Fruit fly (Drosophila melanogaster): ENCODE measurements around the gene lost.

Gene lost

DNA sequence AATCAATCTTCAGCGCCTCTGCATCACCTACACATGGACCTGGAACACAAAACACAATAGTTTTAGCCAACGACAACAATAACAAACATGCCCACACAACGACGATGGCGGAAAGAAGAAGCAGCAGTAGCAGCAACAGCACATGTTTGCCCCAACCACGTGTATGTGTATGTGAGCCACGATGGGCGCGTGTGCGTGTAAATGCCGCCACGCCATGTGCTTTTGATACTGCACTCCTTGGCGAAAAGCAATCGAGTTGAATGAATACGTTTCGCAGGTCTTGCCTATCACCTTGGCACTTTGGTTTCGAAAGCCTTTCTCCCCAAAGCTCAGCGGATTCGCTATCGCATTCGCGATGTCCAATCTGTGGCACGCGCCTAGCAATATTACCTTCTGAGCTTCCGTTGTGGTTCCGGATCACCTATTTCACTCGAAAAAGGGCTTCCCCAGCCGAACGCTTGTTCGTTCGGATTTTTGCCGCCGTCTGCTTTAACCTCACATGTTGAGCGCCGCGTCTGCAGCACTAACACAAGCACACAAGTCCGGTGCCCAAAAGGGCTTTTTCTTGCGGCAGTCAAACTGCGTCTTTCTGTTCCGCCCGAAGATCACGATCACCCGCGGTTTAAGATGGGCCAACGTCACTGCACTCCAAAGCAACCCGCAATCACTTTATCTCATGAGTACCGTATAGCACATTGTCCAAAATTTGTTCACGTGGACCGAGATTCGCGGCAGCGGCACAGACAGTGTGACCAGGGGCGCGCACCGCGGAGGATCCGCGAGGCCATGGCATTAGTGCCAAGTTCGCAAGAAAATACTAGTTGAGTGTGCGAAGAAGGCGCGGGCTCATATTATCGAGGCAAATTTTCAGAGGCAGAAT, 25.9 kb downstream of the lost start, which contains the start of gene srl (continued):
- TF ChIP-seq CG12659 (GFP tag; optimal IDR thresholded peaks at IDR 0.05), result peak; percentile 71
- TF ChIP-seq bsh (GFP tag; optimal IDR thresholded peaks at IDR 0.05), result no peak
- TF ChIP-seq da (GFP tag; optimal IDR thresholded peaks at IDR 0.05), result no peak
- peak; percentile 98 for TF ChIP-seq dm (GFP tag; optimal IDR thresholded peaks at IDR 0.05)
- TF ChIP-seq Myb (GFP tag; optimal IDR thresholded peaks at IDR 0.05), result peak; percentile 23
- TF ChIP-seq sr (GFP tag; IDR thresholded peaks at IDR 0.05), result peak; percentile 76
- no peak for TF ChIP-seq ara (GFP tag; IDR thresholded peaks at IDR 0.05)
- peak; percentile 23 for TF ChIP-seq shn (GFP tag; optimal IDR thresholded peaks at IDR 0.05)
- no peak for TF ChIP-seq eyg (GFP tag; optimal IDR thresholded peaks at IDR 0.05)
- TF ChIP-seq zfh1 (GFP tag; IDR thresholded peaks at IDR 0.05), result peak; percentile 35; the same call in 1 of the 3 replicates
- TF ChIP-seq CG42726 (GFP tag; IDR thresholded peaks at IDR 0.05; ENCODE audit: partially characterized antibody), result 0 out of 2 replicates have a peak, but pooled peaks have one; percentile 10
- peak; percentile 95 for TF ChIP-seq MESR4 (GFP tag; optimal IDR thresholded peaks at IDR 0.05)
- peak; percentile 46; the same call in 2 of the 3 replicates for TF ChIP-seq HLH4C (GFP tag; IDR thresholded peaks at IDR 0.05; ENCODE audit: partially characterized antibody)
- TF ChIP-seq HmgZ (tag; optimal IDR thresholded peaks at IDR 0.05), result peak; percentile 51
- TF ChIP-seq Dll (GFP tag; IDR thresholded peaks at IDR 0.05; ENCODE audit: partially characterized antibody), result peak; percentile 55; the same call in 1 of the 4 replicates
- TF ChIP-seq pfk (GFP tag; optimal IDR thresholded peaks at IDR 0.05), result peak; percentile 13
- TF ChIP-seq CG2712 (tag; optimal IDR thresholded peaks at IDR 0.05), result peak; percentile 21
- TF ChIP-seq pzg (GFP tag; optimal IDR thresholded peaks at IDR 0.05), result peak; percentile 95
- 0 out of 3 replicates have a peak, but pooled peaks have one; percentile 19 for TF ChIP-seq CG16813 (GFP tag; IDR thresholded peaks at IDR 0.05; ENCODE audit: partially characterized antibody)
- peak; percentile 63 for TF ChIP-seq her (GFP tag; optimal IDR thresholded peaks at IDR 0.05)
- no peak for TF ChIP-seq Bdp1 (GFP tag; optimal IDR thresholded peaks at IDR 0.05)
- TF ChIP-seq CG10462 (GFP tag; optimal IDR thresholded peaks at IDR 0.05), result no peak
- TF ChIP-seq CG30020 (tag; optimal IDR thresholded peaks at IDR 0.05), result peak; percentile 50
- TF ChIP-seq Stat92E (GFP tag; optimal IDR thresholded peaks at IDR 0.05), result no peak
- TF ChIP-seq CG33213 (GFP tag; optimal IDR thresholded peaks at IDR 0.05), result peak; percentile 53
- no peak for TF ChIP-seq hbn (GFP tag; IDR thresholded peaks at IDR 0.05; ENCODE audit: partially characterized antibody)
- TF ChIP-seq exex (tag; optimal IDR thresholded peaks at IDR 0.05), result no peak
- peak; percentile 3 for TF ChIP-seq lilli (GFP tag; optimal IDR thresholded peaks at IDR 0.05)
- peak; percentile 74 for TF ChIP-seq nerfin-1 (tag; optimal IDR thresholded peaks at IDR 0.05)
- TF ChIP-seq Adf1 (GFP tag; IDR thresholded peaks at IDR 0.05), result peak; percentile 72
- peak in 1 of 2 experiments; percentile 48 for TF ChIP-seq Pdp1 (GFP tag; optimal IDR thresholded peaks at IDR 0.05)
- 0 out of 2 replicates have a peak, but pooled peaks have one; percentile 29 for TF ChIP-seq CG17328 (GFP tag; IDR thresholded peaks at IDR 0.05)
- TF ChIP-seq vnd (GFP tag; IDR thresholded peaks at IDR 0.05; ENCODE audit: partially characterized antibody), result 0 out of 3 replicates have a peak, but pooled peaks have one; percentile 19
- TF ChIP-seq phol (tag; optimal IDR thresholded peaks at IDR 0.05), result peak; percentile 33
- peak; percentile 69; the same call in 1 of the 3 replicates for TF ChIP-seq CG6175 (GFP tag; IDR thresholded peaks at IDR 0.05)
- TF ChIP-seq Doc3 (GFP tag; IDR thresholded peaks at IDR 0.05; ENCODE audit: partially characterized antibody), result 0 out of 3 replicates have a peak, but pooled peaks have one; percentile 22
- peak; percentile 14 for TF ChIP-seq CG3163 (GFP tag; optimal IDR thresholded peaks at IDR 0.05)
- TF ChIP-seq row (GFP tag; IDR thresholded peaks at IDR 0.05), result peak; percentile 13; the same call in 1 of the 3 replicates
- peak; percentile 48 for TF ChIP-seq CG4617 (GFP tag; optimal IDR thresholded peaks at IDR 0.05; ENCODE audit: borderline replicate concordance)
- 0 out of 3 replicates have a peak, but pooled peaks have one; percentile 5 for TF ChIP-seq otp (GFP tag; IDR thresholded peaks at IDR 0.05)
- peak; percentile 39 for TF ChIP-seq CG14710 (tag; optimal IDR thresholded peaks at IDR 0.05)
- peak; percentile 14 for TF ChIP-seq gcm (GFP tag; optimal IDR thresholded peaks at IDR 0.05)
- TF ChIP-seq Fer1 (GFP tag; optimal IDR thresholded peaks at IDR 0.05), result peak; percentile 25
- TF ChIP-seq CG13296 (GFP tag; optimal IDR thresholded peaks at IDR 0.05), result no peak
- peak; percentile 75 for TF ChIP-seq MBD-R2 (GFP tag; IDR thresholded peaks at IDR 0.05)
- 0 out of 3 replicates have a peak, but pooled peaks have one; percentile 49 for TF ChIP-seq zen2 (GFP tag; IDR thresholded peaks at IDR 0.05; ENCODE audit: partially characterized antibody)

All from whole organism, embryonic.